Worm (Caenorhabditis elegans) whole organism, L4 larva: ENCODE measurements around the gene ZK1248.5.

ENCODE experiments used
- F10B5.3 ChIP-seq: sonication (generic microtip); optimal IDR thresholded peaks from 2 replicates; lab custom pipeline; 2016; ENCODE audit warnings: mild to moderate bottlenecking, missing genetic modification characterization, missing compliant biosample characterization
- F37D6.2 ChIP-seq: sonication (generic microtip); optimal IDR thresholded peaks from 2 replicates; lab custom pipeline; 2016; ENCODE audit warnings: mild to moderate bottlenecking, missing genetic modification characterization, missing compliant biosample characterization
- R02D3.7 ChIP-seq: fragments of 150-350 bp; sonication (generic microtip); optimal IDR thresholded peaks from 3 replicates; lab custom pipeline; 2014; ENCODE audit warnings: missing biosample characterization, missing genetic modification characterization
- T20F7.1 ChIP-seq: fragments of 200-800 bp; sonication (Bioruptor generic); optimal IDR thresholded peaks from 2 replicates; lab custom pipeline; 2018; ENCODE audit warnings: mild to moderate bottlenecking, missing genetic modification characterization, missing compliant biosample characterization
- Y105C5A.15 ChIP-seq: fragments of 200-800 bp; sonication (Bioruptor generic); IDR thresholded peaks from 2 replicates; pipeline ENCODE4 v1.3.6; 2022; ENCODE audit warnings: missing genetic modification characterization, missing compliant biosample characterization
- Y48G9A.11 ChIP-seq: fragments of 200-800 bp; sonication (Bioruptor generic); IDR thresholded peaks from 2 replicates; pipeline ENCODE4 v1.3.6; 2022; ENCODE audit warnings: missing genetic modification reagents, missing genetic modification characterization, missing compliant biosample characterization
- ZK546.5 ChIP-seq, 2 experiments: sonication (generic microtip); optimal IDR thresholded peaks; 2 replicates each; lab custom pipeline; 2017; ENCODE audit warnings: missing biosample characterization in 2 of 2, missing genetic modification characterization in 2 of 2
- attf-4 ChIP-seq: sonication (generic microtip); optimal IDR thresholded peaks from 3 replicates; lab custom pipeline; 2017; ENCODE audit warnings: missing biosample characterization, missing genetic modification characterization
- ceh-20 ChIP-seq: fragments of 200-800 bp; sonication (Bioruptor generic); IDR thresholded peaks from 2 replicates; pipeline ENCODE4 v1.3.6; 2022; ENCODE audit warnings: missing genetic modification reagents, missing genetic modification characterization, missing compliant biosample characterization
- ceh-62 ChIP-seq: sonication (generic microtip); optimal IDR thresholded peaks from 2 replicates; lab custom pipeline; 2017; ENCODE audit warnings: missing biosample characterization, missing genetic modification characterization
- cey-2 ChIP-seq: sonication (generic microtip); optimal IDR thresholded peaks from 3 replicates; lab custom pipeline; 2017; ENCODE audit warnings: missing genetic modification characterization, mild to moderate bottlenecking, missing compliant biosample characterization, antibody characterized with exemption, borderline replicate concordance; ENCODE audit not compliant: insufficient read depth
- daf-16 ChIP-seq, 3 experiments: sonication (generic microtip); optimal IDR thresholded peaks; 2 replicates each; lab custom pipeline; 2016 to 2017; ENCODE audit warnings: missing genetic modification characterization in 3 of 3, missing genetic modification reagents in 3 of 3, mild to moderate bottlenecking in 2 of 3, missing compliant biosample characterization in 2 of 3, missing biosample characterization in 1 of 3, moderate library complexity in 1 of 3
- daf-19 ChIP-seq: fragments of 200-800 bp; sonication (Bioruptor generic); conservative IDR thresholded peaks from 2 replicates; pipeline ENCODE4 v1.3.6; 2022; ENCODE audit warnings: missing genetic modification characterization, missing compliant biosample characterization
- dmd-6 ChIP-seq: fragments of 200-800 bp; sonication (Bioruptor generic); IDR thresholded peaks from 2 replicates; pipeline ENCODE4 v1.3.6; 2022; ENCODE audit warnings: missing genetic modification reagents, missing genetic modification characterization, missing compliant biosample characterization
- dve-1 ChIP-seq: sonication (generic microtip); optimal IDR thresholded peaks from 2 replicates; lab custom pipeline; 2017; ENCODE audit warnings: antibody characterized with exemption, mild to moderate bottlenecking, missing genetic modification characterization, missing compliant biosample characterization; ENCODE audit not compliant: insufficient read depth
- egl-43 ChIP-seq: fragments of 200-800 bp; sonication (Bioruptor generic); IDR thresholded peaks from 2 replicates; pipeline ENCODE4 v1.3.6; 2022; ENCODE audit warnings: missing genetic modification reagents, missing genetic modification characterization, missing compliant biosample characterization
- gei-8 ChIP-seq: fragments of 200-800 bp; sonication (Bioruptor generic); optimal IDR thresholded peaks from 2 replicates; lab custom pipeline; 2018; ENCODE audit warnings: mild to moderate bottlenecking, missing genetic modification characterization, missing compliant biosample characterization
- hlh-11 ChIP-seq: fragments of 200-800 bp; sonication (Bioruptor generic); optimal IDR thresholded peaks from 2 replicates; lab custom pipeline; 2018; ENCODE audit warnings: mild to moderate bottlenecking, missing genetic modification characterization, missing compliant biosample characterization
- hlh-30 ChIP-seq: sonication (generic microtip); optimal IDR thresholded peaks from 2 replicates; lab custom pipeline; 2017; ENCODE audit warnings: antibody characterized with exemption, mild to moderate bottlenecking, missing genetic modification characterization, missing compliant biosample characterization; ENCODE audit not compliant: insufficient read depth
- lim-7 ChIP-seq: fragments of 200-800 bp; sonication (Bioruptor generic); IDR thresholded peaks from 2 replicates; pipeline ENCODE4 v1.3.6; 2022; ENCODE audit warnings: missing genetic modification characterization, missing compliant biosample characterization
- lin-1 ChIP-seq: fragments of 200-800 bp; sonication (Bioruptor generic); IDR thresholded peaks from 2 replicates; pipeline ENCODE4 v1.3.6; 2022; ENCODE audit warnings: missing genetic modification reagents, missing genetic modification characterization, missing compliant biosample characterization
- lin-29 ChIP-seq: fragments of 200-800 bp; sonication (Bioruptor generic); IDR thresholded peaks from 2 replicates; pipeline ENCODE4 v1.3.6; 2022; ENCODE audit warnings: missing genetic modification reagents, missing genetic modification characterization, missing compliant biosample characterization
- madf-5 ChIP-seq, 2 experiments: fragments of 200-800 bp; sonication (Bioruptor generic); IDR thresholded peaks; 2 replicates each; pipeline ENCODE4 v1.3.6; 2022; ENCODE audit warnings: missing compliant biosample characterization in 2 of 2, missing genetic modification characterization in 2 of 2
- mdl-1 ChIP-seq, 2 experiments: fragments of 150-350 bp in 1 of 2; sonication (generic microtip) in 1 of 2; optimal IDR thresholded peaks; 2 replicates each; lab custom pipeline; 2014 to 2017; ENCODE audit warnings: missing biosample characterization in 2 of 2, missing genetic modification characterization in 2 of 2
- mdt-29 ChIP-seq: fragments of 200-800 bp; sonication (Bioruptor generic); IDR thresholded peaks from 2 replicates; pipeline ENCODE4 v1.3.6; 2022; ENCODE audit warnings: missing genetic modification reagents, missing genetic modification characterization, missing compliant biosample characterization
- mes-2 ChIP-seq: sonication (generic microtip); optimal IDR thresholded peaks from 2 replicates; lab custom pipeline; 2016; ENCODE audit warnings: missing genotype, mild to moderate bottlenecking, missing genetic modification characterization, missing compliant biosample characterization; ENCODE audit not compliant: poor library complexity, severe bottlenecking
- nhr-102 ChIP-seq: sonication (generic microtip); optimal IDR thresholded peaks from 2 replicates; lab custom pipeline; 2016; ENCODE audit warnings: mild to moderate bottlenecking, missing genetic modification characterization, moderate library complexity, missing compliant biosample characterization
- nhr-11 ChIP-seq: fragments of 150-350 bp; optimal IDR thresholded peaks from 2 replicates; lab custom pipeline; 2014; ENCODE audit warnings: missing biosample characterization, missing genetic modification characterization
- nhr-25 ChIP-seq: sonication (generic microtip); optimal IDR thresholded peaks from 2 replicates; lab custom pipeline; 2017; ENCODE audit warnings: missing genetic modification characterization, mild to moderate bottlenecking, missing compliant biosample characterization, antibody characterized with exemption, moderate library complexity, borderline replicate concordance; ENCODE audit not compliant: insufficient read depth
- nhr-28 ChIP-seq: fragments of 150-350 bp; optimal IDR thresholded peaks from 2 replicates; lab custom pipeline; 2014; ENCODE audit warnings: missing biosample characterization, missing genetic modification characterization
- nhr-48 ChIP-seq: sonication (generic microtip); optimal IDR thresholded peaks from 2 replicates; lab custom pipeline; 2016; ENCODE audit warnings: mild to moderate bottlenecking, missing genetic modification characterization, missing compliant biosample characterization
- php-3 ChIP-seq: fragments of 200-800 bp; sonication (Bioruptor generic); IDR thresholded peaks from 2 replicates; pipeline ENCODE4 v1.3.6; 2022; ENCODE audit warnings: missing genetic modification reagents, missing genetic modification characterization, missing compliant biosample characterization
- pqm-1 ChIP-seq: sonication (generic microtip); optimal IDR thresholded peaks from 2 replicates; lab custom pipeline; 2017; ENCODE audit warnings: missing biosample characterization, missing genetic modification characterization
- rbr-2 ChIP-seq: sonication (generic microtip); optimal IDR thresholded peaks from 2 replicates; lab custom pipeline; 2016; ENCODE audit warnings: missing genotype, missing genetic modification characterization, missing compliant biosample characterization
- skn-1 ChIP-seq: fragments of 150-350 bp; optimal IDR thresholded peaks from 2 replicates; lab custom pipeline; 2014; ENCODE audit warnings: missing biosample characterization, missing genetic modification characterization
- tag-97 ChIP-seq: fragments of 200-800 bp; sonication (Bioruptor generic); IDR thresholded peaks from 2 replicates; pipeline ENCODE4 v1.3.6; 2022; ENCODE audit warnings: missing genetic modification characterization, missing compliant biosample characterization
- unc-130 ChIP-seq: sonication (generic microtip); optimal IDR thresholded peaks from 2 replicates; lab custom pipeline; 2016; ENCODE audit warnings: missing genetic modification reagents, missing genetic modification characterization, missing compliant biosample characterization
- vab-7 ChIP-seq: fragments of 200-800 bp; sonication (Bioruptor generic); IDR thresholded peaks from 2 replicates; pipeline ENCODE4 v1.3.6; 2022; ENCODE audit warnings: missing genetic modification reagents, missing genetic modification characterization, missing compliant biosample characterization
- zip-2 ChIP-seq: fragments of 150-350 bp; optimal IDR thresholded peaks from 2 replicates; lab custom pipeline; 2014; ENCODE audit warnings: missing biosample characterization, missing genetic modification characterization

The ZK1248.5 gene

ce11 chrII:5804288-5804687 lies 6.0 kb upstream of the ZK1248.5 start (continued):
- no peak for TF ChIP-seq mdt-29
- TF ChIP-seq ZK546.5 (tag; optimal IDR thresholded peaks at IDR 0.05; lab: Kevin White, UChicago), result no peak
- peak; percentile 9 for TF ChIP-seq pqm-1 (tag; lab: Kevin White, UChicago)
- no peak for TF ChIP-seq F10B5.3 (tag; lab: Kevin White, UChicago)
- TF ChIP-seq tag-97 (GFP tag; lab: Robert Waterston, UW), result no peak
- no peak for TF ChIP-seq Y105C5A.15 (GFP tag; lab: Robert Waterston, UW)
- no peak for TF ChIP-seq rbr-2 (tag; lab: Kevin White, UChicago)
- no peak for TF ChIP-seq nhr-102
- no peak for TF ChIP-seq nhr-25 (tag; lab: Kevin White, UChicago)
- TF ChIP-seq zip-2, result no peak
- TF ChIP-seq lim-7 (GFP tag; lab: Robert Waterston, UW), result no peak
- TF ChIP-seq lin-29 (GFP tag; lab: Robert Waterston, UW), result no peak
- TF ChIP-seq nhr-11 (tag; lab: Kevin White, UChicago), result no peak
- peak; percentile 41 for TF ChIP-seq T20F7.1 (GFP tag; lab: Kevin White, UChicago)
- TF ChIP-seq F37D6.2 (tag; lab: Kevin White, UChicago), result no peak
- no peak for TF ChIP-seq vab-7 (GFP tag; lab: Robert Waterston, UW)
- no peak for TF ChIP-seq nhr-48 (tag; lab: Kevin White, UChicago)
- TF ChIP-seq daf-19 (GFP tag; lab: Robert Waterston, UW), result no peak
- no peak for TF ChIP-seq egl-43 (GFP tag; lab: Robert Waterston, UW)
- TF ChIP-seq cey-2 (tag; lab: Kevin White, UChicago), result no peak
- no peak for TF ChIP-seq attf-4 (tag; lab: Kevin White, UChicago)
- no peak for TF ChIP-seq mes-2 (tag; lab: Kevin White, UChicago)
- no peak for TF ChIP-seq unc-130 (GFP tag; lab: Kevin White, UChicago)
- TF ChIP-seq gei-8 (GFP tag; lab: Kevin White, UChicago), result no peak
- TF ChIP-seq ceh-20 (GFP tag; lab: Robert Waterston, UW), result peak; percentile 22; the same call in 1 of the 2 replicates
- TF ChIP-seq skn-1 (tag; lab: Kevin White, UChicago), result no peak

- TF ChIP-seq ceh-62 (tag; lab: Kevin White, UChicago), result no peak
- TF ChIP-seq hlh-30 (tag; lab: Kevin White, UChicago), result peak; percentile 45
- no peak for TF ChIP-seq daf-16 (GFP tag; optimal IDR thresholded peaks at IDR 0.05; lab: Kevin White, UChicago)
- TF ChIP-seq daf-16 (tag; optimal IDR thresholded peaks at IDR 0.05; lab: Kevin White, UChicago), result peak; percentile 88
- no peak for TF ChIP-seq ZK546.5 (tag; optimal IDR thresholded peaks at IDR 0.05; lab: Kevin White, UChicago)
- TF ChIP-seq mdl-1 (tag; optimal IDR thresholded peaks at IDR 0.05; lab: Kevin White, UChicago), result peak in 1 of 2 experiments; percentile 3
- peak; percentile 23 for TF ChIP-seq nhr-28
- no peak for TF ChIP-seq lin-29 (GFP tag; lab: Robert Waterston, UW)
- TF ChIP-seq lin-1, result no peak
- peak; percentile 4 for TF ChIP-seq dve-1 (tag; lab: Kevin White, UChicago)
- no peak for TF ChIP-seq R02D3.7
- peak; percentile 19 for TF ChIP-seq pqm-1 (tag; lab: Kevin White, UChicago)
- TF ChIP-seq dmd-6 (GFP tag; lab: Robert Waterston, UW), result peak; percentile 46
- TF ChIP-seq Y48G9A.11, result no peak
- TF ChIP-seq madf-5 (GFP tag; IDR thresholded peaks at IDR 0.05; lab: Robert Waterston, UW), result no peak
- peak; percentile 46; the same call in 1 of the 2 replicates for TF ChIP-seq php-3 (GFP tag; lab: Robert Waterston, UW)
- TF ChIP-seq hlh-11, result peak; percentile 38
Measured at ce11 chrII:5805303-5805702, 5.0 kb upstream of the ZK1248.5 start, which contains the start of gene K05F1.10. TSS of gene K05F1.10 (minus strand) at chrII:5805473.
